Fruit fly (Drosophila melanogaster) whole organism, embryonic: ENCODE measurements around the gene Cdc16.

Source experiments
- Adf1 ChIP-seq: fragments of 200-800 bp; sonication (Bioruptor generic); IDR thresholded peaks from 2 replicates; pipeline ENCODE4 v1.3.6; 2022; ENCODE audit warnings: missing biosample characterization, missing genetic modification characterization
- Blimp-1 ChIP-seq: fragments of 200-800 bp; sonication (Bioruptor generic); optimal IDR thresholded peaks from 3 replicates; lab custom pipeline; 2018; ENCODE audit warnings: missing biosample characterization, missing genetic modification characterization, mild to moderate bottlenecking, moderate library complexity, missing genetic modification reagents
- CG10654 ChIP-seq: fragments of 200-800 bp; sonication (Bioruptor generic); optimal IDR thresholded peaks from 2 replicates; lab custom pipeline; 2016; ENCODE audit warnings: missing biosample characterization, missing genetic modification characterization
- CG12299 ChIP-seq: fragments of 200-800 bp; sonication (Bioruptor generic); optimal IDR thresholded peaks from 2 replicates; lab custom pipeline; 2018; ENCODE audit warnings: missing biosample characterization, mild to moderate bottlenecking, missing genetic modification characterization
- CG12391 ChIP-seq: fragments of 200-800 bp; sonication (Bioruptor generic); optimal IDR thresholded peaks from 3 replicates; lab custom pipeline; 2018; ENCODE audit warnings: missing biosample characterization, mild to moderate bottlenecking, missing genetic modification characterization, moderate library complexity
- CG12942 ChIP-seq: fragments of 200-800 bp; sonication (Bioruptor generic); optimal IDR thresholded peaks from 3 replicates; lab custom pipeline; 2016; ENCODE audit warnings: missing biosample characterization, missing genetic modification characterization
- CG13296 ChIP-seq: fragments of 200-800 bp; sonication (Bioruptor generic); optimal IDR thresholded peaks from 3 replicates; lab custom pipeline; 2018; ENCODE audit warnings: missing biosample characterization, mild to moderate bottlenecking, missing genetic modification characterization
- CG14050 ChIP-seq: fragments of 200-800 bp; sonication (Bioruptor generic); IDR thresholded peaks from 3 replicates; pipeline ENCODE4 v1.3.6; 2022; ENCODE audit warnings: missing biosample characterization, missing genetic modification characterization
- CG14441 ChIP-seq: fragments of 200-800 bp; sonication (Bioruptor generic); IDR thresholded peaks from 2 replicates; pipeline ENCODE4 v1.3.6; 2022; ENCODE audit warnings: missing biosample characterization, missing genetic modification characterization
- CG15479 ChIP-seq: fragments of 200-800 bp; sonication (Bioruptor generic); optimal IDR thresholded peaks from 3 replicates; lab custom pipeline; 2019; ENCODE audit warnings: missing biosample characterization, mild to moderate bottlenecking, missing genetic modification characterization, moderate library complexity
- CG15514 ChIP-seq: fragments of 200-800 bp; sonication (Bioruptor generic); optimal IDR thresholded peaks from 3 replicates; lab custom pipeline; 2017; ENCODE audit warnings: missing biosample characterization, missing genetic modification characterization, mild to moderate bottlenecking, moderate library complexity, missing genetic modification reagents
- CG1647 ChIP-seq: fragments of 200-800 bp; sonication (Bioruptor generic); optimal IDR thresholded peaks from 3 replicates; lab custom pipeline; 2016; ENCODE audit warnings: missing biosample characterization, missing genetic modification characterization
- CG17186 ChIP-seq: fragments of 200-800 bp; sonication (Bioruptor generic); optimal IDR thresholded peaks from 3 replicates; lab custom pipeline; 2017; ENCODE audit warnings: missing biosample characterization, missing genetic modification reagents, missing genetic modification characterization
- CG17328 ChIP-seq: fragments of 200-800 bp; sonication (Bioruptor generic); IDR thresholded peaks from 2 replicates; pipeline ENCODE4 v1.3.6; 2022; ENCODE audit warnings: missing biosample characterization, missing genetic modification characterization
- CG17612 ChIP-seq: fragments of 200-800 bp; sonication (Bioruptor generic); IDR thresholded peaks from 2 replicates; pipeline ENCODE4 v1.3.6; 2022; ENCODE audit warnings: missing biosample characterization, missing genetic modification characterization
- CG18262 ChIP-seq: fragments of 200-800 bp; optimal IDR thresholded peaks from 3 replicates; lab custom pipeline; 2019; ENCODE audit warnings: missing biosample characterization, mild to moderate bottlenecking, missing genetic modification characterization, moderate library complexity
- CG2120 ChIP-seq: fragments of 200-800 bp; sonication (Bioruptor generic); optimal IDR thresholded peaks from 3 replicates; lab custom pipeline; 2016; ENCODE audit warnings: missing biosample characterization, missing genetic modification characterization
- CG32767 ChIP-seq: fragments of 200-800 bp; sonication (Bioruptor generic); IDR thresholded peaks from 2 replicates; pipeline ENCODE4 v1.3.6; 2022; ENCODE audit warnings: missing biosample characterization, missing genetic modification characterization
- CG32772 ChIP-seq: fragments of 200-800 bp; sonication (Bioruptor generic); IDR thresholded peaks from 2 replicates; pipeline ENCODE4 v1.3.6; 2022; ENCODE audit warnings: missing biosample characterization, missing genetic modification characterization
- CG3995 ChIP-seq: fragments of 200-800 bp; sonication (Bioruptor generic); optimal IDR thresholded peaks from 3 replicates; lab custom pipeline; 2016; ENCODE audit warnings: missing biosample characterization, missing genetic modification characterization
- CG6272 ChIP-seq: fragments of 200-800 bp; sonication (Bioruptor generic); IDR thresholded peaks from 2 replicates; pipeline ENCODE4 v1.3.6; 2022; ENCODE audit warnings: missing biosample characterization, missing genetic modification characterization
- CG7357 ChIP-seq: fragments of 200-800 bp; sonication (Bioruptor generic); IDR thresholded peaks from 3 replicates; pipeline ENCODE4 v1.3.6; 2022; ENCODE audit warnings: missing biosample characterization, missing genetic modification characterization
- CG7745 ChIP-seq: fragments of 200-800 bp; sonication (Bioruptor generic); optimal IDR thresholded peaks from 2 replicates; lab custom pipeline; 2018; ENCODE audit warnings: missing biosample characterization, mild to moderate bottlenecking, missing genetic modification characterization, moderate library complexity
- CG9727 ChIP-seq: fragments of 200-800 bp; sonication (Bioruptor generic); optimal IDR thresholded peaks from 3 replicates; lab custom pipeline; 2017; ENCODE audit warnings: missing biosample characterization, mild to moderate bottlenecking, missing genetic modification characterization
- D19A ChIP-seq: fragments of 200-800 bp; optimal IDR thresholded peaks from 3 replicates; lab custom pipeline; 2019; ENCODE audit warnings: missing biosample characterization, mild to moderate bottlenecking, missing genetic modification characterization, moderate library complexity
- D19B ChIP-seq: fragments of 200-800 bp; sonication (Bioruptor generic); optimal IDR thresholded peaks from 2 replicates; lab custom pipeline; 2017; ENCODE audit warnings: missing biosample characterization, mild to moderate bottlenecking, missing genetic modification characterization
- Dek ChIP-seq: fragments of 200-800 bp; sonication (Bioruptor generic); optimal IDR thresholded peaks from 3 replicates; lab custom pipeline; 2019; ENCODE audit warnings: missing biosample characterization, mild to moderate bottlenecking, missing genetic modification characterization, moderate library complexity
- Dref ChIP-seq: fragments of 200-800 bp; sonication (Bioruptor generic); IDR thresholded peaks from 2 replicates; pipeline ENCODE4 v1.3.6; 2022; ENCODE audit warnings: missing biosample characterization, missing genetic modification characterization
- Hand ChIP-seq: fragments of 200-800 bp; sonication (Bioruptor generic); optimal IDR thresholded peaks from 2 replicates; lab custom pipeline; 2017; ENCODE audit warnings: mild to moderate bottlenecking, missing biosample characterization, missing genetic modification reagents, missing genetic modification characterization
- Jarid2 ChIP-seq: fragments of 200-800 bp; sonication (Bioruptor generic); optimal IDR thresholded peaks from 3 replicates; lab custom pipeline; 2017; ENCODE audit warnings: mild to moderate bottlenecking, missing biosample characterization, missing genetic modification reagents, missing genetic modification characterization
- Nf-YC ChIP-seq: fragments of 200-800 bp; optimal IDR thresholded peaks from 3 replicates; lab custom pipeline; 2019; ENCODE audit warnings: missing biosample characterization, mild to moderate bottlenecking, missing genetic modification characterization, moderate library complexity
- Opbp ChIP-seq: fragments of 200-800 bp; sonication (Bioruptor generic); IDR thresholded peaks from 3 replicates; pipeline ENCODE4 v1.3.6; 2022; ENCODE audit warnings: missing biosample characterization, missing genetic modification characterization; ENCODE audit not compliant: partially characterized antibody
- Vsx1 ChIP-seq: fragments of 200-800 bp; sonication (Bioruptor generic); optimal IDR thresholded peaks from 2 replicates; lab custom pipeline; 2017; ENCODE audit warnings: missing biosample characterization, mild to moderate bottlenecking, missing genetic modification characterization, missing genetic modification reagents
- croc ChIP-seq: fragments of 200-800 bp; sonication (Bioruptor generic); conservative IDR thresholded peaks from 3 replicates; pipeline ENCODE4 v1.3.6; 2022; ENCODE audit warnings: missing biosample characterization, missing genetic modification characterization
- cwo ChIP-seq: fragments of 200-800 bp; sonication (Bioruptor generic); optimal IDR thresholded peaks from 3 replicates; lab custom pipeline; 2017; ENCODE audit warnings: missing biosample characterization, missing genetic modification characterization, mild to moderate bottlenecking, moderate library complexity, missing genetic modification reagents
- da ChIP-seq: fragments of 200-800 bp; sonication (Bioruptor generic); optimal IDR thresholded peaks from 2 replicates; lab custom pipeline; 2016; ENCODE audit warnings: missing biosample characterization, missing genetic modification characterization
- eve ChIP-seq, 2 experiments: fragments of >200 bp; optimal IDR thresholded peaks; 2 replicates each; lab custom pipeline; 2017; ENCODE audit warnings: missing biosample characterization in 2 of 2, missing genetic modification characterization in 2 of 2
- grn ChIP-seq: fragments of 200-800 bp; sonication (Bioruptor generic); optimal IDR thresholded peaks from 3 replicates; lab custom pipeline; 2017; ENCODE audit warnings: missing biosample characterization, missing genetic modification characterization
- gro ChIP-seq: fragments of 200-800 bp; sonication (Bioruptor generic); optimal IDR thresholded peaks from 2 replicates; lab custom pipeline; 2016; ENCODE audit warnings: missing biosample characterization, missing genetic modification characterization
- nerfin-1 ChIP-seq: fragments of 200-800 bp; sonication (Bioruptor generic); optimal IDR thresholded peaks from 3 replicates; lab custom pipeline; 2019; ENCODE audit warnings: missing biosample characterization, mild to moderate bottlenecking, missing genetic modification characterization, moderate library complexity
- pho ChIP-seq: fragments of 200-800 bp; sonication (Bioruptor generic); optimal IDR thresholded peaks from 2 replicates; lab custom pipeline; 2016; ENCODE audit warnings: missing biosample characterization, missing genetic modification characterization
- pum ChIP-seq: fragments of 200-800 bp; sonication (Bioruptor generic); optimal IDR thresholded peaks from 2 replicates; lab custom pipeline; 2016; ENCODE audit warnings: missing biosample characterization, missing genetic modification characterization
- rib ChIP-seq: fragments of 200-800 bp; sonication (Bioruptor generic); IDR thresholded peaks from 2 replicates; pipeline ENCODE4 v1.3.6; 2022; ENCODE audit warnings: missing biosample characterization, missing genetic modification characterization
- schlank ChIP-seq: fragments of 200-800 bp; sonication (Bioruptor generic); optimal IDR thresholded peaks from 2 replicates; lab custom pipeline; 2018; ENCODE audit warnings: missing biosample characterization, mild to moderate bottlenecking, missing genetic modification characterization
- seq ChIP-seq: fragments of 200-800 bp; sonication (Bioruptor generic); IDR thresholded peaks from 2 replicates; pipeline ENCODE4 v1.3.6; 2022; ENCODE audit warnings: missing biosample characterization, missing genetic modification characterization
- sim ChIP-seq: fragments of 200-800 bp; sonication (Bioruptor generic); IDR thresholded peaks from 2 replicates; pipeline ENCODE4 v1.3.6; 2022; ENCODE audit warnings: missing biosample characterization, missing genetic modification characterization
- ssp ChIP-seq: fragments of 200-800 bp; sonication (Bioruptor generic); IDR thresholded peaks from 2 replicates; pipeline ENCODE4 v1.3.6; 2022; ENCODE audit warnings: missing biosample characterization, missing genetic modification characterization
- trem ChIP-seq: fragments of 200-800 bp; optimal IDR thresholded peaks from 3 replicates; lab custom pipeline; 2019; ENCODE audit warnings: missing biosample characterization, mild to moderate bottlenecking, missing genetic modification characterization, moderate library complexity
- vfl ChIP-seq: fragments of 200-800 bp; sonication (Bioruptor generic); optimal IDR thresholded peaks from 2 replicates; lab custom pipeline; 2016; ENCODE audit warnings: missing biosample characterization, missing genetic modification characterization
- zen ChIP-seq: fragments of 200-800 bp; sonication (Bioruptor generic); optimal IDR thresholded peaks from 3 replicates; lab custom pipeline; 2018; ENCODE audit warnings: missing biosample characterization, mild to moderate bottlenecking, missing genetic modification characterization, moderate library complexity

Gene Cdc16

DNA sequence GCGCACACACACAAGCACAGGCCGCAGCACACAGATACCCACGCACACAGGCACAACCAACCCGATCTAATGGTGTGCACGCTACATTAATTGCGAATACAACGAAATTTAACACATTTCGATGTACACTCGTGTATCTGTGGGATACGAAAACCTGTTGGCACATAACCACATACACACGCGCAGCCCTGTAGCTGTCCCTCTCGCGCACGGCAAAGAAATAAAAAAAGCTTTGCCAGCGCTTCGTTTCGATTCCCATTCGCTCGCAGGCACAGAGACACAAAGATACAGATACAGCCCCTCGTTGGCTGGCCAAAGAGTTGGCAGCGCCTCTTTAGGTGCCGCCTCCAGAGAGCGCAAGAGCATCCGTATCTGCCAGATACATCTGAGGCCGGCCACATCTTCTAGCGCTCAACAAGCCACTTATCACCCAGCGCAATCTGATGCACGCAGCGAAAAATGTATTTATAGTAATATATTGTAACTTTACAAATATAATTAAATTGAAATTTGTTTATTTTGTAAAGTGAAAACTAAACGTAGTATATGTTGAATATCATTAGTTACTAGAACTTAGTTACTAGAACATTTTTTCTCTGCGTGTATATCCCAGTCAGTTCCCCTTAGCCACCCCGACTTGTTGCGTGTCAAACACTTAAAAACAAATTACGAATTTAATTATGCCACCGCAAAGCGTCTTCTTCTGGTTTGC is 12.2 kb downstream of the Cdc16 start (continued):
- TF ChIP-seq CG15514 (GFP tag; lab: Kevin White, UChicago): no peak
- no peak for TF ChIP-seq CG3995 (GFP tag; lab: Kevin White, UChicago)
- TF ChIP-seq Hand (GFP tag; lab: Kevin White, UChicago): no peak
- TF ChIP-seq grn (GFP tag; lab: Kevin White, UChicago): peak; percentile 93
- TF ChIP-seq vfl (GFP tag; lab: Kevin White, UChicago): no peak
- TF ChIP-seq D19B (GFP tag; lab: Kevin White, UChicago): no peak
- TF ChIP-seq Adf1 (GFP tag; lab: Robert Waterston, UW): peak; percentile 70; the same call in 1 of the 2 replicates
- TF ChIP-seq Dref (GFP tag; lab: Robert Waterston, UW): no peak
- peak; percentile 54 for TF ChIP-seq CG15479
- no peak for TF ChIP-seq CG7745 (tag; lab: Kevin White, UChicago)
- no peak for TF ChIP-seq eve (GFP tag; optimal IDR thresholded peaks at IDR 0.05; lab: Kevin White, UChicago)
- no peak for TF ChIP-seq CG1647
- no peak for TF ChIP-seq seq (GFP tag; lab: Robert Waterston, UW)
- TF ChIP-seq CG12299: no peak
- TF ChIP-seq pum (GFP tag; lab: Kevin White, UChicago): no peak
- TF ChIP-seq trem (tag; lab: Kevin White, UChicago): peak; percentile 51
- TF ChIP-seq CG17612 (GFP tag; lab: Robert Waterston, UW): no peak
- TF ChIP-seq CG32767 (GFP tag; lab: Robert Waterston, UW): peak; percentile 55; the same call in 1 of the 2 replicates
- peak; percentile 35 for TF ChIP-seq nerfin-1 (tag; lab: Kevin White, UChicago)
- peak; percentile 61 for TF ChIP-seq CG9727 (GFP tag; lab: Kevin White, UChicago)
- peak; percentile 45 for TF ChIP-seq croc (GFP tag; lab: Robert Waterston, UW)
- no peak for TF ChIP-seq CG17186 (GFP tag; lab: Kevin White, UChicago)
- TF ChIP-seq CG12942 (GFP tag; lab: Kevin White, UChicago): peak; percentile 32
- peak; percentile 37 for TF ChIP-seq Vsx1
- TF ChIP-seq ssp: peak; percentile 38
- TF ChIP-seq CG17328: peak; percentile 84
- peak; percentile 79 for TF ChIP-seq CG18262 (tag; lab: Kevin White, UChicago)
- peak; percentile 51; the same call in 2 of the 3 replicates for TF ChIP-seq CG14050 (GFP tag; lab: Robert Waterston, UW)
- peak; percentile 37; the same call in 1 of the 2 replicates for TF ChIP-seq rib (GFP tag; lab: Robert Waterston, UW)
- TF ChIP-seq CG6272: 0 out of 2 replicates have a peak, but pooled peaks have one; percentile 9
- TF ChIP-seq gro (GFP tag; lab: Kevin White, UChicago): peak; percentile 21
- no peak for TF ChIP-seq Dek (tag; lab: Kevin White, UChicago)
- no peak for TF ChIP-seq CG2120 (GFP tag; lab: Kevin White, UChicago)
- TF ChIP-seq Nf-YC: peak; percentile 100
- TF ChIP-seq schlank (tag; lab: Kevin White, UChicago): no peak
- TF ChIP-seq da (GFP tag; lab: Kevin White, UChicago): no peak
- peak; percentile 8 for TF ChIP-seq zen (tag; lab: Kevin White, UChicago)
- TF ChIP-seq CG14441 (GFP tag; lab: Robert Waterston, UW): peak; percentile 55
- TF ChIP-seq Blimp-1: peak; percentile 65
- peak; percentile 47 for TF ChIP-seq D19A (tag; lab: Kevin White, UChicago)
- peak; percentile 73 for TF ChIP-seq Jarid2 (GFP tag; lab: Kevin White, UChicago)
- no peak for TF ChIP-seq CG13296 (GFP tag; lab: Kevin White, UChicago)
- peak; percentile 64; the same call in 1 of the 2 replicates for TF ChIP-seq sim (GFP tag; lab: Robert Waterston, UW)
- peak; percentile 68 for TF ChIP-seq CG12391 (tag; lab: Kevin White, UChicago)
- no peak for TF ChIP-seq CG10654 (GFP tag; lab: Kevin White, UChicago)
- peak; percentile 15; the same call in 1 of the 3 replicates for TF ChIP-seq Opbp (GFP tag; lab: Robert Waterston, UW)
- TF ChIP-seq CG7357 (GFP tag; lab: Robert Waterston, UW): no peak
- TF ChIP-seq pho (GFP tag; lab: Kevin White, UChicago): no peak
- TF ChIP-seq cwo: no peak
- no peak; the same call in 1 of the 2 replicates for TF ChIP-seq CG32772
